Worm (Caenorhabditis elegans) whole organism, mixed stage, embryonic: ENCODE measurements around the gene rde-11.

Experiments used
- elt-1 ChIP-seq: sonication (generic microtip); optimal IDR thresholded peaks from 2 replicates; lab custom pipeline; 2017; ENCODE audit warnings: missing genetic modification characterization, mild to moderate bottlenecking, missing compliant biosample characterization, antibody characterized with exemption, moderate library complexity, borderline replicate concordance; ENCODE audit not compliant: insufficient read depth
- elt-3 ChIP-seq: fragments of 150-350 bp; optimal IDR thresholded peaks from 2 replicates; lab custom pipeline; 2014; ENCODE audit warnings: missing biosample characterization, missing genetic modification characterization
- lin-13 ChIP-seq: fragments of 150-350 bp; optimal IDR thresholded peaks from 2 replicates; lab custom pipeline; 2014; ENCODE audit warnings: missing biosample characterization, missing genetic modification characterization
- lsy-2 ChIP-seq: fragments of 150-350 bp; optimal IDR thresholded peaks from 2 replicates; lab custom pipeline; 2014; ENCODE audit warnings: missing biosample characterization, missing genetic modification characterization
- nhr-28 ChIP-seq: fragments of 150-350 bp; optimal IDR thresholded peaks from 2 replicates; lab custom pipeline; 2014; ENCODE audit warnings: missing biosample characterization, missing genetic modification characterization
- ztf-11 ChIP-seq: fragments of 150-350 bp; optimal IDR thresholded peaks from 2 replicates; lab custom pipeline; 2014; ENCODE audit warnings: missing biosample characterization, missing genetic modification characterization

DNA sequence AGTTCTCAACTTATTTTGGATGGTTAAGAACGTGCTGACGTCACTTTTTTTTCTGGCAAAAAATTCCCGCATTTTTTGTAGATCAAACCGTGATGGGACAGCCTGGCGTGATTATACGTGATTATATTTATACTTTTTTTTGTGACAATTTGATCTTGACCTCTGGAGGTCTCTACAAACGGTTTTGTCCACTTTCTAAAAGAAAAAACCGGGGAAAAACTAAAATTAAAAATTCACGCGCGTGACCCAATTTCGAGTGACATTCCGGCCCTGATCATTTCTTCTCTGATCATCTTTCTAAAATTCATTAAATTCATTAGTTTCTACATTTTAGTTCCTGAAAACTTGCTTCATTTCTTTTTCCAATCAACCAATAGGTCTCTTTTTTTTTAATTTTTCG is at the start of gene rde-11:
- TF ChIP-seq lin-13 = no peak
- no peak for TF ChIP-seq ztf-11 (tag; lab: Kevin White, UChicago)
- TF ChIP-seq nhr-28 (tag; lab: Kevin White, UChicago) = no peak
- TF ChIP-seq elt-3 (tag; lab: Kevin White, UChicago) = no peak
- TF ChIP-seq elt-1 (tag; lab: Kevin White, UChicago) = no peak
- TF ChIP-seq lsy-2 (tag; lab: Kevin White, UChicago) = no peak
